Worm (Caenorhabditis elegans) whole organism, L4 larva: ENCODE results near the gene prx-12.

Source experiments
- F26F4.8 ChIP-seq: fragments of 200-800 bp; sonication (Bioruptor generic); conservative IDR thresholded peaks from 2 replicates; pipeline ENCODE4 v1.3.6; 2022; ENCODE audit warnings: missing genetic modification characterization, missing compliant biosample characterization
- F37D6.2 ChIP-seq: sonication (generic microtip); optimal IDR thresholded peaks from 2 replicates; lab custom pipeline; 2016; ENCODE audit warnings: mild to moderate bottlenecking, missing genetic modification characterization, missing compliant biosample characterization
- T20F7.1 ChIP-seq: fragments of 200-800 bp; sonication (Bioruptor generic); optimal IDR thresholded peaks from 2 replicates; lab custom pipeline; 2018; ENCODE audit warnings: mild to moderate bottlenecking, missing genetic modification characterization, missing compliant biosample characterization
- T26A8.4 ChIP-seq: fragments of 200-800 bp; sonication (Bioruptor generic); IDR thresholded peaks from 2 replicates; pipeline ENCODE4 v1.3.6; 2022; ENCODE audit warnings: missing genetic modification characterization, missing compliant biosample characterization
- Y105C5A.15 ChIP-seq: fragments of 200-800 bp; sonication (Bioruptor generic); IDR thresholded peaks from 2 replicates; pipeline ENCODE4 v1.3.6; 2022; ENCODE audit warnings: missing genetic modification characterization, missing compliant biosample characterization
- Y48G9A.11 ChIP-seq: fragments of 200-800 bp; sonication (Bioruptor generic); IDR thresholded peaks from 2 replicates; pipeline ENCODE4 v1.3.6; 2022; ENCODE audit warnings: missing genetic modification reagents, missing genetic modification characterization, missing compliant biosample characterization
- Y5F2A.4 ChIP-seq: fragments of 200-800 bp; sonication (Bioruptor generic); optimal IDR thresholded peaks from 2 replicates; lab custom pipeline; 2018; ENCODE audit warnings: mild to moderate bottlenecking, missing genetic modification characterization, missing compliant biosample characterization
- ZK546.5 ChIP-seq, 2 experiments: sonication (generic microtip); optimal IDR thresholded peaks; 2 replicates each; lab custom pipeline; 2017; ENCODE audit warnings: missing biosample characterization in 2 of 2, missing genetic modification characterization in 2 of 2
- aha-1 ChIP-seq: fragments of 150-350 bp; peaks from one replicate; lab custom pipeline; 2014; ENCODE audit warnings: missing biosample characterization, missing genetic modification characterization
- arid-1 ChIP-seq: fragments of 200-800 bp; sonication (Bioruptor generic); conservative IDR thresholded peaks from 2 replicates; pipeline ENCODE4 v1.3.6; 2022; ENCODE audit warnings: missing genetic modification reagents, missing genetic modification characterization, missing compliant biosample characterization
- attf-4 ChIP-seq: sonication (generic microtip); optimal IDR thresholded peaks from 3 replicates; lab custom pipeline; 2017; ENCODE audit warnings: missing biosample characterization, missing genetic modification characterization
- ceh-62 ChIP-seq: sonication (generic microtip); optimal IDR thresholded peaks from 2 replicates; lab custom pipeline; 2017; ENCODE audit warnings: missing biosample characterization, missing genetic modification characterization
- ceh-82 ChIP-seq: sonication (generic microtip); optimal IDR thresholded peaks from 2 replicates; lab custom pipeline; 2017; ENCODE audit warnings: missing biosample characterization, missing genetic modification characterization
- cey-2 ChIP-seq: sonication (generic microtip); optimal IDR thresholded peaks from 3 replicates; lab custom pipeline; 2017; ENCODE audit warnings: missing genetic modification characterization, mild to moderate bottlenecking, missing compliant biosample characterization, antibody characterized with exemption, borderline replicate concordance; ENCODE audit not compliant: insufficient read depth
- daf-12 ChIP-seq: fragments of 150-350 bp; optimal IDR thresholded peaks from 2 replicates; lab custom pipeline; 2014; ENCODE audit warnings: missing biosample characterization, missing genetic modification reagents, missing genetic modification characterization
- daf-16 ChIP-seq, 3 experiments: sonication (generic microtip); optimal IDR thresholded peaks; 2 replicates each; lab custom pipeline; 2016 to 2017; ENCODE audit warnings: missing genetic modification characterization in 3 of 3, missing genetic modification reagents in 3 of 3, mild to moderate bottlenecking in 2 of 3, missing compliant biosample characterization in 2 of 3, missing biosample characterization in 1 of 3, moderate library complexity in 1 of 3
- daf-8 ChIP-seq: fragments of 200-800 bp; sonication (Bioruptor generic); IDR thresholded peaks from 2 replicates; pipeline ENCODE4 v1.3.6; 2022; ENCODE audit warnings: missing genetic modification characterization, missing compliant biosample characterization
- dmd-6 ChIP-seq: fragments of 200-800 bp; sonication (Bioruptor generic); IDR thresholded peaks from 2 replicates; pipeline ENCODE4 v1.3.6; 2022; ENCODE audit warnings: missing genetic modification reagents, missing genetic modification characterization, missing compliant biosample characterization
- dpl-1 ChIP-seq: fragments of 150-350 bp; optimal IDR thresholded peaks from 2 replicates; lab custom pipeline; 2014; ENCODE audit warnings: missing biosample characterization, missing genetic modification reagents, missing genetic modification characterization
- dve-1 ChIP-seq: sonication (generic microtip); optimal IDR thresholded peaks from 2 replicates; lab custom pipeline; 2017; ENCODE audit warnings: antibody characterized with exemption, mild to moderate bottlenecking, missing genetic modification characterization, missing compliant biosample characterization; ENCODE audit not compliant: insufficient read depth
- hlh-11 ChIP-seq: fragments of 200-800 bp; sonication (Bioruptor generic); optimal IDR thresholded peaks from 2 replicates; lab custom pipeline; 2018; ENCODE audit warnings: mild to moderate bottlenecking, missing genetic modification characterization, missing compliant biosample characterization
- hmg-1.1 ChIP-seq: fragments of 200-800 bp; sonication (Bioruptor generic); IDR thresholded peaks from 2 replicates; pipeline ENCODE4 v1.3.6; 2022; ENCODE audit warnings: missing genetic modification reagents, missing genetic modification characterization, missing compliant biosample characterization
- lim-7 ChIP-seq: fragments of 200-800 bp; sonication (Bioruptor generic); IDR thresholded peaks from 2 replicates; pipeline ENCODE4 v1.3.6; 2022; ENCODE audit warnings: missing genetic modification characterization, missing compliant biosample characterization
- lin-29 ChIP-seq: fragments of 200-800 bp; sonication (Bioruptor generic); IDR thresholded peaks from 2 replicates; pipeline ENCODE4 v1.3.6; 2022; ENCODE audit warnings: missing genetic modification reagents, missing genetic modification characterization, missing compliant biosample characterization
- lin-39 ChIP-seq: fragments of 150-350 bp; optimal IDR thresholded peaks from 2 replicates; lab custom pipeline; 2014; ENCODE audit warnings: missing biosample characterization, missing genetic modification reagents, missing genetic modification characterization
- madf-5 ChIP-seq, 2 experiments: fragments of 200-800 bp; sonication (Bioruptor generic); IDR thresholded peaks; 2 replicates each; pipeline ENCODE4 v1.3.6; 2022; ENCODE audit warnings: missing compliant biosample characterization in 2 of 2, missing genetic modification characterization in 2 of 2
- madf-9 ChIP-seq: fragments of 200-800 bp; sonication (Bioruptor generic); conservative IDR thresholded peaks from 2 replicates; pipeline ENCODE4 v1.3.6; 2022; ENCODE audit warnings: missing genetic modification reagents, missing genetic modification characterization, missing compliant biosample characterization
- mdt-29 ChIP-seq: fragments of 200-800 bp; sonication (Bioruptor generic); IDR thresholded peaks from 2 replicates; pipeline ENCODE4 v1.3.6; 2022; ENCODE audit warnings: missing genetic modification reagents, missing genetic modification characterization, missing compliant biosample characterization
- mxl-3 ChIP-seq: fragments of 200-800 bp; sonication (Bioruptor generic); optimal IDR thresholded peaks from 2 replicates; lab custom pipeline; 2018; ENCODE audit warnings: mild to moderate bottlenecking, missing genetic modification characterization, missing compliant biosample characterization
- nhr-102 ChIP-seq: sonication (generic microtip); optimal IDR thresholded peaks from 2 replicates; lab custom pipeline; 2016; ENCODE audit warnings: mild to moderate bottlenecking, missing genetic modification characterization, moderate library complexity, missing compliant biosample characterization
- nhr-111 ChIP-seq: fragments of 200-800 bp; sonication (Bioruptor generic); optimal IDR thresholded peaks from 2 replicates; lab custom pipeline; 2018; ENCODE audit warnings: mild to moderate bottlenecking, missing genetic modification characterization, missing compliant biosample characterization
- nhr-25 ChIP-seq: sonication (generic microtip); optimal IDR thresholded peaks from 2 replicates; lab custom pipeline; 2017; ENCODE audit warnings: missing genetic modification characterization, mild to moderate bottlenecking, missing compliant biosample characterization, antibody characterized with exemption, moderate library complexity, borderline replicate concordance; ENCODE audit not compliant: insufficient read depth
- nhr-28 ChIP-seq: fragments of 150-350 bp; optimal IDR thresholded peaks from 2 replicates; lab custom pipeline; 2014; ENCODE audit warnings: missing biosample characterization, missing genetic modification characterization
- nhr-41 ChIP-seq: fragments of 200-800 bp; sonication (Bioruptor generic); IDR thresholded peaks from 2 replicates; pipeline ENCODE4 v1.3.6; 2022; ENCODE audit warnings: missing genetic modification reagents, missing genetic modification characterization, missing compliant biosample characterization
- nhr-48 ChIP-seq: sonication (generic microtip); optimal IDR thresholded peaks from 2 replicates; lab custom pipeline; 2016; ENCODE audit warnings: mild to moderate bottlenecking, missing genetic modification characterization, missing compliant biosample characterization
- nhr-76 ChIP-seq: fragments of 150-350 bp; optimal IDR thresholded peaks from 2 replicates; lab custom pipeline; 2014; ENCODE audit warnings: missing biosample characterization, missing genetic modification characterization
- nhr-77 ChIP-seq: fragments of 150-350 bp; optimal IDR thresholded peaks from 2 replicates; lab custom pipeline; 2014; ENCODE audit warnings: missing biosample characterization, missing genetic modification characterization
- pha-4 ChIP-seq, 2 experiments: fragments of 150-350 bp in 1 of 2; fragments of 200-800 bp in 1 of 2; sonication (Bioruptor generic) in 1 of 2; IDR thresholded peaks in 1 of 2; optimal IDR thresholded peaks in 1 of 2; 2 replicates each; pipeline versions ENCODE4 v1.3.6 to Lab custom; 2014 to 2022; ENCODE audit warnings: missing genetic modification characterization in 2 of 2, missing genetic modification reagents in 2 of 2, missing biosample characterization in 1 of 2, missing compliant biosample characterization in 1 of 2
- pqm-1 ChIP-seq: sonication (generic microtip); optimal IDR thresholded peaks from 2 replicates; lab custom pipeline; 2017; ENCODE audit warnings: missing biosample characterization, missing genetic modification characterization
- rbr-2 ChIP-seq: sonication (generic microtip); optimal IDR thresholded peaks from 2 replicates; lab custom pipeline; 2016; ENCODE audit warnings: missing genotype, missing genetic modification characterization, missing compliant biosample characterization
- snpc-1.2 ChIP-seq: fragments of 200-800 bp; sonication (Bioruptor generic); IDR thresholded peaks from 2 replicates; pipeline ENCODE4 v1.3.6; 2022; ENCODE audit warnings: missing genetic modification reagents, missing genetic modification characterization, missing compliant biosample characterization
- spr-1 ChIP-seq: sonication (generic microtip); optimal IDR thresholded peaks from 2 replicates; lab custom pipeline; 2016; ENCODE audit warnings: mild to moderate bottlenecking, missing genetic modification characterization, missing compliant biosample characterization
- unc-130 ChIP-seq: sonication (generic microtip); optimal IDR thresholded peaks from 2 replicates; lab custom pipeline; 2016; ENCODE audit warnings: missing genetic modification reagents, missing genetic modification characterization, missing compliant biosample characterization
- unc-39 ChIP-seq: sonication (generic microtip); optimal IDR thresholded peaks from 2 replicates; lab custom pipeline; 2017; ENCODE audit warnings: missing biosample characterization, missing genetic modification characterization
- vab-7 ChIP-seq: fragments of 200-800 bp; sonication (Bioruptor generic); IDR thresholded peaks from 2 replicates; pipeline ENCODE4 v1.3.6; 2022; ENCODE audit warnings: missing genetic modification reagents, missing genetic modification characterization, missing compliant biosample characterization
- zfp-3 ChIP-seq: fragments of 200-800 bp; sonication (Bioruptor generic); conservative IDR thresholded peaks from 2 replicates; pipeline ENCODE4 v1.3.6; 2022; ENCODE audit warnings: missing genetic modification reagents, missing genetic modification characterization, missing compliant biosample characterization
- zip-2 ChIP-seq: fragments of 150-350 bp; optimal IDR thresholded peaks from 2 replicates; lab custom pipeline; 2014; ENCODE audit warnings: missing biosample characterization, missing genetic modification characterization
- ztf-11 ChIP-seq: fragments of 150-350 bp; optimal IDR thresholded peaks from 2 replicates; lab custom pipeline; 2014; ENCODE audit warnings: missing biosample characterization, missing genetic modification characterization

prx-12 gene

DNA sequence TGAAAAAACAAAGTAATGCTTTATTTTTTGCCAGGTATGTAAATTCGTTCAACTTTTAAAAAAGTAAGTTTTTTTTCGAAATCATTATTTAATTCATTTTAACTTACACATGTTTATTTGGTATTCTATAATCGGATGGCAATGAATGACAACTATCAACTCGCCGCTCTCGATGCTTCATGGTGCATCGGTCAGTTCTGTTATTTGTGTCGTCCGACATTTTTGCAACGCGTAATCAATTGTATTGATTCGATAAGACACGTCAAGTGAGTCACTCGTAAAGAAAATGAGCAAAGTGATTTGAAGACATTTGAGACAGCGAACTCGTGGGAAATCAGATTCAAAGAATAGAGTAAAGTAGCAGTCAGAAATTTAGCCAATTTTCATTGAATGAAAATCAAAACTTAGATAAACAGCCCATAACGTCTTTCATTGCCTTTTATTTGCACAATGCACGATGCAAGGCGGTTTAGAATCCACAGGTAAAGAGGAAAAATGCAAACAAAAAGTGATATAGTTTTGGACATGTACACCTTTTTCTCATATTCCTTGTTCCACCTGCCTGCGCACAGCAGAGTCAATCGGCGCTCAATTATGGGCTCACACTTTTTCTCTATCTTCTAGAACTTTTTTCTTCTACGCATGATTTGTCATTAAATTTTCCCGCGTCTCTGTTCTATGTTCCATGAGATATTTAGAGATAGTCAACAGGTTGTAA is 7.5 kb downstream of the prx-12 start:
- TF ChIP-seq hmg-1.1 (GFP tag; lab: Robert Waterston, UW) (no peak), nhr-77 (no peak), spr-1 (tag; lab: Kevin White, UChicago) (no peak), mdt-29 (GFP tag; lab: Robert Waterston, UW) (no peak), snpc-1.2 (GFP tag; lab: Robert Waterston, UW) (no peak), daf-16 (GFP tag; optimal IDR thresholded peaks at IDR 0.05; lab: Kevin White, UChicago) (no peak), daf-16 (tag; optimal IDR thresholded peaks at IDR 0.05; lab: Kevin White, UChicago) (peak; percentile 79), nhr-111 (GFP tag; lab: Kevin White, UChicago) (no peak), T26A8.4 (no peak), dmd-6 (GFP tag; lab: Robert Waterston, UW) (peak; percentile 17; the same call in 1 of the 2 replicates), mxl-3 (GFP tag; lab: Kevin White, UChicago) (no peak), nhr-25 (no peak), arid-1 (GFP tag; lab: Robert Waterston, UW) (no peak), dpl-1 (no peak), nhr-41 (GFP tag; lab: Robert Waterston, UW) (no peak), F26F4.8 (GFP tag; lab: Robert Waterston, UW) (no peak), ztf-11 (no peak), lim-7 (no peak), ceh-62 (tag; lab: Kevin White, UChicago) (no peak), cey-2 (tag; lab: Kevin White, UChicago) (no peak), unc-130 (no peak), hlh-11 (tag; lab: Kevin White, UChicago) (peak; percentile 39), ceh-82 (tag; lab: Kevin White, UChicago) (no peak), nhr-48 (tag; lab: Kevin White, UChicago) (no peak), zip-2 (no peak), rbr-2 (tag; lab: Kevin White, UChicago) (no peak), vab-7 (GFP tag; lab: Robert Waterston, UW) (no peak), nhr-102 (tag; lab: Kevin White, UChicago) (no peak), F37D6.2 (tag; lab: Kevin White, UChicago) (no peak), Y105C5A.15 (GFP tag; lab: Robert Waterston, UW) (no peak), nhr-76 (no peak), lin-39 (no peak), nhr-28 (tag; lab: Kevin White, UChicago) (peak; percentile 73), zfp-3 (GFP tag; lab: Robert Waterston, UW) (no peak), lin-29 (GFP tag; lab: Robert Waterston, UW) (no peak), daf-12 (tag; lab: Kevin White, UChicago) (no peak), Y48G9A.11 (no peak), aha-1 (tag; lab: Kevin White, UChicago) (peak; percentile 91), daf-8 (GFP tag; lab: Robert Waterston, UW) (no peak), attf-4 (no peak), Y5F2A.4 (GFP tag; lab: Kevin White, UChicago) (no peak), unc-39 (tag; lab: Kevin White, UChicago) (no peak), T20F7.1 (GFP tag; lab: Kevin White, UChicago) (no peak), dve-1 (peak; percentile 49), madf-9 (GFP tag; lab: Robert Waterston, UW) (no peak), pha-4 (GFP tag; IDR thresholded peaks at IDR 0.05; lab: Robert Waterston, UW) (no peak), pha-4 (tag; optimal IDR thresholded peaks at IDR 0.05; lab: Kevin White, UChicago) (no peak), pqm-1 (peak; percentile 39), madf-5 (GFP tag; IDR thresholded peaks at IDR 0.05; lab: Robert Waterston, UW) (no peak), ZK546.5 (tag; optimal IDR thresholded peaks at IDR 0.05; lab: Kevin White, UChicago) (no peak)
